Fruit fly (Drosophila melanogaster) whole organism, pupa: ENCODE results near the gene Torsin.
A peak's percentile ranks its signal among the peaks of the same experiment; 100 is the strongest.

Experiments
- CG10348 ChIP-seq: fragments of 200-800 bp; sonication (Bioruptor generic); IDR thresholded peaks from 2 replicates; pipeline ENCODE4 v1.3.6; 2022; ENCODE audit warnings: missing biosample characterization, missing genetic modification characterization
- CG12605 ChIP-seq: fragments of 200-800 bp; sonication (Bioruptor generic); IDR thresholded peaks from 2 replicates; pipeline ENCODE4 v1.3.6; 2022; ENCODE audit warnings: missing biosample characterization, missing genetic modification characterization
- CG13204 ChIP-seq: fragments of 200-800 bp; sonication (Bioruptor generic); optimal IDR thresholded peaks from 2 replicates; lab custom pipeline; 2018; ENCODE audit warnings: missing biosample characterization, mild to moderate bottlenecking, missing genetic modification characterization, moderate library complexity
- CG14655 ChIP-seq: fragments of 200-800 bp; sonication (Bioruptor generic); optimal IDR thresholded peaks from 3 replicates; lab custom pipeline; 2017; ENCODE audit warnings: mild to moderate bottlenecking, missing biosample characterization, missing genetic modification reagents, missing genetic modification characterization
- CG15710 ChIP-seq: fragments of 200-800 bp; sonication (Bioruptor generic); optimal IDR thresholded peaks from 2 replicates; lab custom pipeline; 2018; ENCODE audit warnings: missing biosample characterization, mild to moderate bottlenecking, missing genetic modification characterization, moderate library complexity
- CG17806 ChIP-seq: fragments of 200-800 bp; sonication (Bioruptor generic); optimal IDR thresholded peaks from 2 replicates; lab custom pipeline; 2018; ENCODE audit warnings: missing biosample characterization, mild to moderate bottlenecking, missing genetic modification characterization, moderate library complexity
- CG32121 ChIP-seq: fragments of 200-800 bp; sonication (Bioruptor generic); IDR thresholded peaks from 2 replicates; pipeline ENCODE4 v1.3.6; 2022; ENCODE audit warnings: missing biosample characterization, missing genetic modification characterization
- CG34367 ChIP-seq: fragments of 200-800 bp; sonication (Bioruptor generic); optimal IDR thresholded peaks from 2 replicates; lab custom pipeline; 2018; ENCODE audit warnings: missing biosample characterization, mild to moderate bottlenecking, missing genetic modification characterization
- CG4496 ChIP-seq: fragments of 200-800 bp; sonication (Bioruptor generic); IDR thresholded peaks from 3 replicates; pipeline ENCODE4 v1.3.6; 2022; ENCODE audit warnings: missing biosample characterization, missing genetic modification characterization
- CG8159 ChIP-seq: fragments of 200-800 bp; sonication (Bioruptor generic); optimal IDR thresholded peaks from 3 replicates; lab custom pipeline; 2018; ENCODE audit warnings: missing biosample characterization, mild to moderate bottlenecking, missing genetic modification characterization, moderate library complexity
- CG8301 ChIP-seq: fragments of 200-800 bp; sonication (Bioruptor generic); optimal IDR thresholded peaks from 2 replicates; lab custom pipeline; 2018; ENCODE audit warnings: missing biosample characterization, mild to moderate bottlenecking, missing genetic modification characterization
- CG9948 ChIP-seq: fragments of 200-800 bp; sonication (Bioruptor generic); optimal IDR thresholded peaks from 2 replicates; lab custom pipeline; 2018; ENCODE audit warnings: missing biosample characterization, mild to moderate bottlenecking, missing genetic modification characterization, moderate library complexity
- D1 ChIP-seq: fragments of 200-800 bp; sonication (Bioruptor generic); optimal IDR thresholded peaks from 2 replicates; lab custom pipeline; 2018; ENCODE audit warnings: missing biosample characterization, mild to moderate bottlenecking, missing genetic modification characterization, moderate library complexity
- EcR ChIP-seq: fragments of 200-800 bp; sonication (Bioruptor generic); optimal IDR thresholded peaks from 3 replicates; lab custom pipeline; 2019; ENCODE audit warnings: missing biosample characterization, missing genetic modification characterization, mild to moderate bottlenecking, moderate library complexity, missing genetic modification reagents
- Ets98B ChIP-seq: fragments of 200-800 bp; sonication (Bioruptor generic); IDR thresholded peaks from 2 replicates; pipeline ENCODE4 v1.3.6; 2022; ENCODE audit warnings: missing biosample characterization, missing genetic modification characterization
- Pif1A ChIP-seq: fragments of 200-800 bp; sonication (Bioruptor generic); optimal IDR thresholded peaks from 3 replicates; lab custom pipeline; 2016; ENCODE audit warnings: missing biosample characterization, missing genetic modification characterization
- Pif1B ChIP-seq: fragments of 200-800 bp; sonication (Bioruptor generic); optimal IDR thresholded peaks from 3 replicates; lab custom pipeline; 2016; ENCODE audit warnings: missing biosample characterization, missing genetic modification characterization
- Snoo ChIP-seq: fragments of 200-800 bp; sonication (Bioruptor generic); optimal IDR thresholded peaks from 3 replicates; lab custom pipeline; 2017; ENCODE audit warnings: missing biosample characterization, mild to moderate bottlenecking, missing genetic modification characterization, inconsistent platforms
- fd96Ca ChIP-seq: fragments of 200-800 bp; sonication (Bioruptor generic); IDR thresholded peaks from 3 replicates; pipeline ENCODE4 v1.3.6; 2022; ENCODE audit warnings: missing biosample characterization, missing genetic modification characterization
- gl ChIP-seq: fragments of 200-800 bp; sonication (Bioruptor generic); optimal IDR thresholded peaks from 2 replicates; lab custom pipeline; 2018; ENCODE audit warnings: missing biosample characterization, mild to moderate bottlenecking, missing genetic modification characterization
- rn ChIP-seq: fragments of 200-800 bp; sonication (Bioruptor generic); IDR thresholded peaks from 2 replicates; pipeline ENCODE4 v1.3.6; 2022; ENCODE audit warnings: missing biosample characterization, missing genetic modification characterization

Torsin gene

DNA sequence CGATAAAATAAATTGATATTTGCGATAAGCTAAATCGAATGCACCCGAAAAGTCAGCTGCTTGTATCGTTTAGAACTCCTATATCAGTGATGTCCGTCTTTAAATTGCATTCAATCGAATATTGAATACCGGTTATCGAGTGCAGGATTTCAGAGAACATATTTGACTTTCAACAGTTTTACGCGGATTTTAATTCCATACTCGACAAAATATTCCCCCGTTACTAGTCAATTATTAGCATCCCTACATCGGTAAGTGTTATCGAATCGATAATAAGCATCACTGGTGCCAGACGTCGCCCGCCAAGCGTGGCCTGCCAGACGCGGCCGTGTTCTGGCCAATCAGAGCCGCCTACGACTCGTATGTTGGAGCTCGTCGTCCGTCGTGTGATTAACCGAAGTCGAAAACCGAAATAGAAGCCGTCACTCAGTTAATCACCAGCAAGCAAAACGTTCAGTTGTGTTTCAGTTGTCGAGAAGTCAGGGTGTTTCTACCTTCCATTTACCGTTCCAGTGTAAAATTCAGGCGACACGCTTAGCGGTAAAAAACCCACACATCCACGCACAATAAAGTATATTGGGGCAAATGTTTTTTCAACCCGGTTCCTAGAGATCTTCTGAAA, 38.1 kb upstream of the Torsin start, which contains the start of gene ctp:
ctp (plus strand) TSS at position 23 of the 622 bp plus-strand sequence.
- TF ChIP-seq CG8301 (no peak), gl (no peak), D1 (no peak), Ets98B (GFP tag; lab: Robert Waterston, UW) (peak; percentile 53; the same call in 1 of the 2 replicates), Pif1B (GFP tag; lab: Kevin White, UChicago) (peak; percentile 39), Snoo (peak; percentile 10), CG34367 (tag; lab: Kevin White, UChicago) (no peak), CG10348 (no peak), rn (GFP tag; lab: Robert Waterston, UW) (no peak), CG8159 (tag; lab: Kevin White, UChicago) (peak; percentile 1), CG4496 (GFP tag; lab: Robert Waterston, UW) (peak; percentile 40; the same call in 1 of the 3 replicates), EcR (GFP tag; lab: Kevin White, UChicago) (peak; percentile 12), Pif1A (GFP tag; lab: Kevin White, UChicago) (peak; percentile 51), CG13204 (GFP tag; lab: Kevin White, UChicago) (peak; percentile 31), CG15710 (tag; lab: Kevin White, UChicago) (peak; percentile 24), CG14655 (peak; percentile 25), CG12605 (GFP tag; lab: Robert Waterston, UW) (peak; percentile 64; the same call in 1 of the 2 replicates), CG9948 (tag; lab: Kevin White, UChicago) (no peak), fd96Ca (GFP tag; lab: Robert Waterston, UW) (peak; percentile 40; the same call in 1 of the 3 replicates), CG17806 (tag; lab: Kevin White, UChicago) (peak; percentile 5), CG32121 (peak; percentile 44; the same call in 1 of the 2 replicates)

- TF ChIP-seq fd96Ca (GFP tag; lab: Robert Waterston, UW) = no peak
- TF ChIP-seq Snoo = no peak
- no peak for TF ChIP-seq CG34367 (tag; lab: Kevin White, UChicago)
- TF ChIP-seq CG17806 (tag; lab: Kevin White, UChicago) = no peak
- TF ChIP-seq D1 = no peak
- TF ChIP-seq EcR (GFP tag; lab: Kevin White, UChicago) = no peak
- TF ChIP-seq Pif1A (GFP tag; lab: Kevin White, UChicago) = no peak
- TF ChIP-seq rn (GFP tag; lab: Robert Waterston, UW) = no peak
- no peak for TF ChIP-seq CG8301
- TF ChIP-seq CG8159 (tag; lab: Kevin White, UChicago) = no peak
These were observed 36.9 kb upstream of the Torsin start, which contains the start of gene Pp2C1 for dm6 chrX:4686723-4687122. Pp2C1 (minus strand) TSS chrX:4686903.

dm6 chrX:4686150-4686549, 36.3 kb upstream of the Torsin start:
- TF ChIP-seq CG15710 (tag; lab: Kevin White, UChicago) (peak; percentile 70), CG13204 (GFP tag; lab: Kevin White, UChicago) (peak; percentile 78), rn (GFP tag; lab: Robert Waterston, UW) (peak; percentile 70), CG8159 (tag; lab: Kevin White, UChicago) (peak; percentile 60), gl (peak; percentile 77), CG17806 (tag; lab: Kevin White, UChicago) (peak; percentile 40), CG12605 (GFP tag; lab: Robert Waterston, UW) (peak; percentile 91), EcR (GFP tag; lab: Kevin White, UChicago) (no peak), D1 (no peak), CG4496 (GFP tag; lab: Robert Waterston, UW) (peak; percentile 91), Ets98B (GFP tag; lab: Robert Waterston, UW) (peak; percentile 72), CG9948 (tag; lab: Kevin White, UChicago) (peak; percentile 64), CG8301 (peak; percentile 72), CG10348 (no peak), fd96Ca (GFP tag; lab: Robert Waterston, UW) (peak; percentile 69; the same call in 2 of the 3 replicates), CG34367 (tag; lab: Kevin White, UChicago) (peak; percentile 80), CG14655 (peak; percentile 88), Pif1A (GFP tag; lab: Kevin White, UChicago) (peak; percentile 73), Pif1B (GFP tag; lab: Kevin White, UChicago) (peak; percentile 81), Snoo (peak; percentile 69), CG32121 (peak; percentile 81)

DNA sequence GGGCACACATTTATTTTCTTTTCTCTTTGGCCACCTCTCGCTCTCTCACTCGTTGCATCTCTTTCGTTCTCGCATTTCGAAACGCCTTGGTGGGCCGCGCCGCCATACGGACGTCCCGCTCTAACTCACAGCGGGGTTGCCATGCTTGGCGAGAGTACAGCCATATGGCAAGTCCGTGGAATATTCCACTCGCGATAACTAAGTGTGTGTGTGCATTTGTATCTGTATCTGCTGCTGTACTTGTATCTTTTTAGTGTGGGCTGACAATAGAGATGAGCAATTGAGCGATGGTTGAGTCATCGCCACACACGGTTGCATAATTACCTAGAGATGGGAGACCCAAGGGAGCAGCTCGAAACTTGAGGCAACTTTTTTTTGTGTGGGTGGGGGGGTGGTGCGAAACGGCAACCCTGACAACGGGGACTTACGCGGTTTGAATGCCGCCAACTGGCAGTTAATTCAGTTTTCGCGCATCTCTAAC, 34.7 kb upstream of the Torsin start:
- TF ChIP-seq CG12605 (GFP tag; lab: Robert Waterston, UW) = peak; percentile 67; the same call in 1 of the 2 replicates
- TF ChIP-seq CG8301 = peak; percentile 55
- no peak for TF ChIP-seq CG13204 (GFP tag; lab: Kevin White, UChicago)
- peak; percentile 87 for TF ChIP-seq CG32121
- peak; percentile 62 for TF ChIP-seq Pif1A (GFP tag; lab: Kevin White, UChicago)
- TF ChIP-seq CG4496 (GFP tag; lab: Robert Waterston, UW) = peak; percentile 94
- TF ChIP-seq EcR (GFP tag; lab: Kevin White, UChicago) = peak; percentile 54
- TF ChIP-seq CG17806 (tag; lab: Kevin White, UChicago) = peak; percentile 52
- peak; percentile 69 for TF ChIP-seq CG8159 (tag; lab: Kevin White, UChicago)
- TF ChIP-seq CG15710 (tag; lab: Kevin White, UChicago) = peak; percentile 63
- TF ChIP-seq fd96Ca (GFP tag; lab: Robert Waterston, UW) = peak; percentile 94
- TF ChIP-seq Ets98B (GFP tag; lab: Robert Waterston, UW) = peak; percentile 91
- TF ChIP-seq Pif1B (GFP tag; lab: Kevin White, UChicago) = peak; percentile 33
- peak; percentile 67 for TF ChIP-seq CG14655
- peak; percentile 24 for TF ChIP-seq CG9948 (tag; lab: Kevin White, UChicago)
- peak; percentile 62 for TF ChIP-seq rn (GFP tag; lab: Robert Waterston, UW)
- peak; percentile 36 for TF ChIP-seq gl
- no peak for TF ChIP-seq CG10348
- TF ChIP-seq CG34367 (tag; lab: Kevin White, UChicago) = peak; percentile 34
- TF ChIP-seq D1 = no peak
- TF ChIP-seq Snoo = peak; percentile 81
- TF ChIP-seq, all 21 proteins: peak for 18
